Fruit fly (Drosophila melanogaster) whole organism, embryonic: ENCODE results near the gene scrib.
A peak's percentile ranks its signal among the peaks of the same experiment; 100 is the strongest.

Experiments
- Bteb2 ChIP-seq: fragments of 200-800 bp; sonication (Bioruptor generic); optimal IDR thresholded peaks from 2 replicates; lab custom pipeline; 2016; ENCODE audit warnings: missing biosample characterization, missing genetic modification characterization
- CG1024 ChIP-seq: fragments of 200-800 bp; sonication (Bioruptor generic); IDR thresholded peaks from 2 replicates; pipeline ENCODE4 v1.3.6; 2022; ENCODE audit warnings: missing biosample characterization, missing genetic modification characterization
- CG10462 ChIP-seq: fragments of 200-800 bp; sonication (Bioruptor generic); optimal IDR thresholded peaks from 2 replicates; lab custom pipeline; 2016; ENCODE audit warnings: missing biosample characterization, missing genetic modification characterization
- CG11247 ChIP-seq: fragments of 200-800 bp; sonication (Bioruptor generic); IDR thresholded peaks from 2 replicates; pipeline ENCODE4 v1.3.6; 2022; ENCODE audit warnings: missing biosample characterization, missing genetic modification characterization
- CG11504 ChIP-seq: fragments of 200-800 bp; sonication (Bioruptor generic); optimal IDR thresholded peaks from 3 replicates; lab custom pipeline; 2019; ENCODE audit warnings: missing biosample characterization, mild to moderate bottlenecking, missing genetic modification characterization, moderate library complexity
- CG12104 ChIP-seq: fragments of 200-800 bp; sonication (Bioruptor generic); optimal IDR thresholded peaks from 3 replicates; lab custom pipeline; 2016; ENCODE audit warnings: missing biosample characterization, missing genetic modification characterization
- CG12391 ChIP-seq: fragments of 200-800 bp; sonication (Bioruptor generic); optimal IDR thresholded peaks from 3 replicates; lab custom pipeline; 2018; ENCODE audit warnings: missing biosample characterization, mild to moderate bottlenecking, missing genetic modification characterization, moderate library complexity
- CG13424 ChIP-seq: fragments of 200-800 bp; sonication (Bioruptor generic); optimal IDR thresholded peaks from 2 replicates; lab custom pipeline; 2019; ENCODE audit warnings: missing biosample characterization, mild to moderate bottlenecking, missing genetic modification characterization, moderate library complexity
- CG13894 ChIP-seq: fragments of 200-800 bp; sonication (Bioruptor generic); optimal IDR thresholded peaks from 3 replicates; lab custom pipeline; 2018; ENCODE audit warnings: missing biosample characterization, mild to moderate bottlenecking, missing genetic modification characterization, moderate library complexity
- CG15269 ChIP-seq: fragments of 200-800 bp; sonication (Bioruptor generic); optimal IDR thresholded peaks from 2 replicates; lab custom pipeline; 2018; ENCODE audit warnings: missing biosample characterization, mild to moderate bottlenecking, missing genetic modification characterization, moderate library complexity
- CG15696 ChIP-seq: fragments of 200-800 bp; sonication (Bioruptor generic); optimal IDR thresholded peaks from 2 replicates; lab custom pipeline; 2019; ENCODE audit warnings: missing biosample characterization, mild to moderate bottlenecking, missing genetic modification characterization, moderate library complexity
- CG1647 ChIP-seq: fragments of 200-800 bp; sonication (Bioruptor generic); optimal IDR thresholded peaks from 3 replicates; lab custom pipeline; 2016; ENCODE audit warnings: missing biosample characterization, missing genetic modification characterization
- CG18262 ChIP-seq: fragments of 200-800 bp; optimal IDR thresholded peaks from 3 replicates; lab custom pipeline; 2019; ENCODE audit warnings: missing biosample characterization, mild to moderate bottlenecking, missing genetic modification characterization, moderate library complexity
- CG18599 ChIP-seq: fragments of 200-800 bp; sonication (Bioruptor generic); optimal IDR thresholded peaks from 3 replicates; lab custom pipeline; 2017; ENCODE audit warnings: missing biosample characterization, missing genetic modification characterization, mild to moderate bottlenecking, moderate library complexity, missing genetic modification reagents
- CG31388 ChIP-seq: fragments of 200-800 bp; sonication (Bioruptor generic); optimal IDR thresholded peaks from 2 replicates; lab custom pipeline; 2016; ENCODE audit warnings: missing biosample characterization, missing genetic modification characterization
- CG3163 ChIP-seq: fragments of 200-800 bp; sonication (Bioruptor generic); optimal IDR thresholded peaks from 3 replicates; lab custom pipeline; 2016; ENCODE audit warnings: missing biosample characterization, missing genetic modification characterization
- CG5180 ChIP-seq: fragments of 200-800 bp; sonication (Bioruptor generic); optimal IDR thresholded peaks from 3 replicates; lab custom pipeline; 2017; ENCODE audit warnings: missing biosample characterization, missing genetic modification characterization, mild to moderate bottlenecking, moderate library complexity, missing genetic modification reagents
- CG6654 ChIP-seq: fragments of 200-800 bp; sonication (Bioruptor generic); optimal IDR thresholded peaks from 2 replicates; lab custom pipeline; 2017; ENCODE audit warnings: missing biosample characterization, mild to moderate bottlenecking, missing genetic modification characterization
- CG6791 ChIP-seq: fragments of 200-800 bp; sonication (Bioruptor generic); IDR thresholded peaks from 3 replicates; pipeline ENCODE4 v1.3.6; 2022; ENCODE audit warnings: missing biosample characterization, missing genetic modification characterization; ENCODE audit not compliant: partially characterized antibody
- CG7271 ChIP-seq: fragments of 200-800 bp; sonication (Bioruptor generic); optimal IDR thresholded peaks from 2 replicates; lab custom pipeline; 2018; ENCODE audit warnings: missing biosample characterization, mild to moderate bottlenecking, missing genetic modification characterization, moderate library complexity
- CG8089 ChIP-seq: fragments of 200-800 bp; sonication (Bioruptor generic); optimal IDR thresholded peaks from 3 replicates; lab custom pipeline; 2016; ENCODE audit warnings: missing biosample characterization, missing genetic modification characterization
- CG8281 ChIP-seq: fragments of 200-800 bp; sonication (Bioruptor generic); optimal IDR thresholded peaks from 2 replicates; lab custom pipeline; 2018; ENCODE audit warnings: missing biosample characterization, mild to moderate bottlenecking, missing genetic modification characterization, moderate library complexity
- CG8765 ChIP-seq: fragments of 200-800 bp; sonication (Bioruptor generic); IDR thresholded peaks from 2 replicates; pipeline ENCODE4 v1.3.6; 2022; ENCODE audit warnings: missing biosample characterization, missing genetic modification characterization
- CG9609 ChIP-seq: fragments of 200-800 bp; sonication (Bioruptor generic); optimal IDR thresholded peaks from 3 replicates; lab custom pipeline; 2016; ENCODE audit warnings: missing biosample characterization, missing genetic modification characterization
- CG9932 ChIP-seq: fragments of 200-800 bp; sonication (Bioruptor generic); IDR thresholded peaks from 2 replicates; pipeline ENCODE4 v1.3.6; 2022; ENCODE audit warnings: missing biosample characterization, missing genetic modification characterization
- Doc2 ChIP-seq: fragments of 200-800 bp; sonication (Bioruptor generic); IDR thresholded peaks from 2 replicates; pipeline ENCODE4 v1.3.6; 2022; ENCODE audit warnings: missing biosample characterization, missing genetic modification characterization
- E2f2 ChIP-seq: fragments of 200-800 bp; sonication (Bioruptor generic); IDR thresholded peaks from 2 replicates; pipeline ENCODE4 v1.3.6; 2022; ENCODE audit warnings: missing biosample characterization, missing genetic modification characterization
- Hsf ChIP-seq: fragments of 200-800 bp; sonication (Bioruptor generic); optimal IDR thresholded peaks from 3 replicates; lab custom pipeline; 2016; ENCODE audit warnings: missing biosample characterization, missing genetic modification characterization
- Scr ChIP-seq: fragments of 200-800 bp; sonication (Bioruptor generic); IDR thresholded peaks from 2 replicates; pipeline ENCODE4 v1.3.6; 2022; ENCODE audit warnings: missing biosample characterization, missing genetic modification characterization; ENCODE audit not compliant: partially characterized antibody
- YL-1 ChIP-seq: fragments of 200-800 bp; sonication (Bioruptor generic); optimal IDR thresholded peaks from 3 replicates; lab custom pipeline; 2017; ENCODE audit warnings: missing biosample characterization, mild to moderate bottlenecking, missing genetic modification characterization
- cas ChIP-seq: fragments of 200-800 bp; sonication (Bioruptor generic); IDR thresholded peaks from 2 replicates; pipeline ENCODE4 v1.3.6; 2022; ENCODE audit warnings: missing biosample characterization, missing genetic modification characterization
- chinmo ChIP-seq: fragments of 200-800 bp; sonication (Bioruptor generic); IDR thresholded peaks from 4 replicates; pipeline ENCODE4 v1.3.6; 2022; ENCODE audit warnings: missing biosample characterization, missing genetic modification characterization; ENCODE audit not compliant: partially characterized antibody
- ems ChIP-seq: fragments of 200-800 bp; sonication (Bioruptor generic); optimal IDR thresholded peaks from 3 replicates; lab custom pipeline; 2016; ENCODE audit warnings: missing biosample characterization, missing genetic modification characterization
- eyg ChIP-seq: fragments of 200-800 bp; sonication (Bioruptor generic); optimal IDR thresholded peaks from 3 replicates; lab custom pipeline; 2016; ENCODE audit warnings: missing biosample characterization, missing genetic modification characterization
- fd3F ChIP-seq: fragments of 200-800 bp; sonication (Bioruptor generic); optimal IDR thresholded peaks from 2 replicates; lab custom pipeline; 2018; ENCODE audit warnings: missing biosample characterization, mild to moderate bottlenecking, missing genetic modification characterization, moderate library complexity
- ftz-f1 ChIP-seq: fragments of 200-800 bp; sonication (Bioruptor generic); optimal IDR thresholded peaks from 2 replicates; lab custom pipeline; 2016; ENCODE audit warnings: missing biosample characterization, missing genetic modification characterization
- fu2 ChIP-seq: fragments of 200-800 bp; sonication (Bioruptor generic); optimal IDR thresholded peaks from 2 replicates; lab custom pipeline; 2016; ENCODE audit warnings: missing biosample characterization, missing genetic modification characterization
- her ChIP-seq: fragments of 200-800 bp; sonication (Bioruptor generic); optimal IDR thresholded peaks from 2 replicates; lab custom pipeline; 2016; ENCODE audit warnings: missing biosample characterization, missing genetic modification characterization
- klu ChIP-seq: fragments of 200-800 bp; sonication (Bioruptor generic); IDR thresholded peaks from 2 replicates; pipeline ENCODE4 v1.3.6; 2022; ENCODE audit warnings: missing biosample characterization, missing genetic modification characterization
- lbe ChIP-seq: fragments of 200-800 bp; sonication (Bioruptor generic); optimal IDR thresholded peaks from 2 replicates; lab custom pipeline; 2016; ENCODE audit warnings: missing biosample characterization, mild to moderate bottlenecking, missing genetic modification characterization
- lilli ChIP-seq: fragments of 200-800 bp; sonication (Bioruptor generic); optimal IDR thresholded peaks from 3 replicates; lab custom pipeline; 2016; ENCODE audit warnings: missing biosample characterization, missing genetic modification characterization
- oc ChIP-seq: fragments of 200-800 bp; sonication (Bioruptor generic); optimal IDR thresholded peaks from 2 replicates; lab custom pipeline; 2018; ENCODE audit warnings: missing biosample characterization, mild to moderate bottlenecking, missing genetic modification characterization, moderate library complexity
- org-1 ChIP-seq: fragments of 200-800 bp; sonication (Bioruptor generic); optimal IDR thresholded peaks from 2 replicates; lab custom pipeline; 2017; ENCODE audit warnings: missing biosample characterization, missing genetic modification characterization
- pnt ChIP-seq: fragments of 200-800 bp; sonication (Bioruptor generic); optimal IDR thresholded peaks from 3 replicates; lab custom pipeline; 2016; ENCODE audit warnings: missing biosample characterization, missing genetic modification characterization
- ranshi ChIP-seq: fragments of 200-800 bp; sonication (Bioruptor generic); IDR thresholded peaks from 2 replicates; pipeline ENCODE4 v1.3.6; 2022; ENCODE audit warnings: missing biosample characterization, missing genetic modification characterization
- salm ChIP-seq: fragments of 200-800 bp; sonication (Bioruptor generic); optimal IDR thresholded peaks from 2 replicates; lab custom pipeline; 2018; ENCODE audit warnings: missing biosample characterization, mild to moderate bottlenecking, missing genetic modification characterization
- scrt ChIP-seq: fragments of 200-800 bp; sonication (Bioruptor generic); optimal IDR thresholded peaks from 2 replicates; lab custom pipeline; 2018; ENCODE audit warnings: missing biosample characterization, mild to moderate bottlenecking, missing genetic modification characterization, moderate library complexity
- sd ChIP-seq: fragments of 200-800 bp; sonication (Bioruptor generic); optimal IDR thresholded peaks from 3 replicates; lab custom pipeline; 2018; ENCODE audit warnings: missing biosample characterization, mild to moderate bottlenecking, missing genetic modification characterization, moderate library complexity
- slp2 ChIP-seq: fragments of 200-800 bp; sonication (Bioruptor generic); optimal IDR thresholded peaks from 2 replicates; lab custom pipeline; 2016; ENCODE audit warnings: missing biosample characterization, missing genetic modification characterization
- wdn ChIP-seq: fragments of 200-800 bp; sonication (Bioruptor generic); IDR thresholded peaks from 2 replicates; pipeline ENCODE4 v1.3.6; 2022; ENCODE audit warnings: missing biosample characterization, missing genetic modification characterization

scrib gene

dm6 chr3R:26555642-26556278 lies 19.6 kb downstream of the scrib start (continued):
- TF ChIP-seq CG9609 (no peak), lilli (GFP tag; lab: Kevin White, UChicago) (peak; percentile 19), eyg (no peak), CG31388 (GFP tag; lab: Kevin White, UChicago) (no peak), YL-1 (GFP tag; lab: Kevin White, UChicago) (no peak), wdn (no peak), CG12391 (no peak), CG8281 (no peak), ranshi (GFP tag; lab: Robert Waterston, UW) (no peak), ems (no peak), cas (GFP tag; lab: Robert Waterston, UW) (no peak), Hsf (GFP tag; lab: Kevin White, UChicago) (no peak), pnt (GFP tag; lab: Kevin White, UChicago) (no peak), CG7271 (no peak), E2f2 (GFP tag; lab: Robert Waterston, UW) (no peak), CG10462 (GFP tag; lab: Kevin White, UChicago) (no peak), Doc2 (no peak), sd (tag; lab: Kevin White, UChicago) (peak; percentile 99), CG1024 (no peak), salm (no peak), Scr (GFP tag; lab: Robert Waterston, UW) (no peak), slp2 (no peak), ftz-f1 (GFP tag; lab: Kevin White, UChicago) (no peak), fd3F (GFP tag; lab: Kevin White, UChicago) (peak; percentile 11), CG1647 (GFP tag; lab: Kevin White, UChicago) (no peak), CG18599 (peak; percentile 72)

DNA sequence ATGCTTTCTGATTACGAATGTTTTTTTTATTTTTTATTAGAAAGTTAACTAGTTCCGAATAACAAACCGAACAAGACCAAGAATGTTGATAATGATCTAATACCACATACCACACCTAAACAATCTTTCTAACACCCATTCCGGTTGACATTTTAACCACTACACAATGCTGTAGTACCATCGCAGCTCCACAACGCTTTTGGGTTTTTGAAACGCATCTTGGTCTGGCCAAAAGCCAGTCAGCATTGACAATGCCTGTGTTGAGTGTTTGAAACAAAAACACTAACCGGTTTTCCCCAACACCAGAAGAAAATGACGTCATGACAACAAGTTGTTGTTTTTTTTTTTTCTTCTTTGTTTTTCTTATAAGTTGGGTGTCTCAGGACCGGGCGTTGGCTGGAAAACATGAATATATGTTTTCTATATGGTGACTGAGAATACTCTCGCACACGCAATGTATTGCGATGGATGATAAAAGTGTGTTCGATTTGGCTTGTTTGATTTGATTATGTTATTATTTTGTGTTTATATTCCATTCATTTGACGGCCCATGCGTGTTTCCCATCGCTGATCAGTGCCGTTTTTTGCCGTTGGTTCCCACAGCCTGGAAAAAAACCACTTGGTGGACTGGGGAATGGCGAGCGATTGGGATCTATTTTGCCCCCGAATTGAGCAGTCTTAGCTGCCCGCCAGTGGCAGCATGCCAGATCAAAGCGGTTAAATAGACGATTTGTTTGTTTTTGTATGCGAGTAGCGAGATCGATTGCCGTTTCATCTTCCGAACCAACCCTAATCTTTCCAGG lies 20.6 kb downstream of the scrib start:
- TF ChIP-seq CG13424 (tag; lab: Kevin White, UChicago) (no peak), CG15269 (tag; lab: Kevin White, UChicago) (peak; percentile 45), ftz-f1 (GFP tag; lab: Kevin White, UChicago) (no peak), CG18262 (tag; lab: Kevin White, UChicago) (no peak), CG8765 (GFP tag; lab: Robert Waterston, UW) (no peak), fu2 (no peak), her (GFP tag; lab: Kevin White, UChicago) (no peak), CG3163 (GFP tag; lab: Kevin White, UChicago) (no peak), CG12104 (GFP tag; lab: Kevin White, UChicago) (no peak), org-1 (GFP tag; lab: Kevin White, UChicago) (no peak), CG5180 (GFP tag; lab: Kevin White, UChicago) (peak; percentile 1), lbe (GFP tag; lab: Kevin White, UChicago) (no peak), CG8281 (no peak), CG11247 (GFP tag; lab: Robert Waterston, UW) (no peak), CG15696 (no peak), CG6791 (0 out of 3 replicates have a peak, but pooled peaks have one; percentile 8), CG9932 (peak; percentile 27; the same call in 1 of the 2 replicates), CG13894 (peak; percentile 61), CG11504 (tag; lab: Kevin White, UChicago) (no peak), scrt (no peak), CG8089 (GFP tag; lab: Kevin White, UChicago) (no peak), oc (no peak), CG6654 (no peak), chinmo (GFP tag; lab: Robert Waterston, UW) (peak; percentile 95; the same call in 3 of the 4 replicates), Bteb2 (GFP tag; lab: Kevin White, UChicago) (no peak), klu (GFP tag; lab: Robert Waterston, UW) (no peak)
